Worm (Caenorhabditis elegans) whole organism, L4 larva: Measurements from ENCODE around the gene dod-17.

ENCODE experiments used
- F26F4.8 ChIP-seq: fragments of 200-800 bp; sonication (Bioruptor generic); conservative IDR thresholded peaks from 2 replicates; pipeline ENCODE4 v1.3.6; 2022; ENCODE audit warnings: missing genetic modification characterization, missing compliant biosample characterization
- F37D6.2 ChIP-seq: sonication (generic microtip); optimal IDR thresholded peaks from 2 replicates; lab custom pipeline; 2016; ENCODE audit warnings: mild to moderate bottlenecking, missing genetic modification characterization, missing compliant biosample characterization
- T20F7.1 ChIP-seq: fragments of 200-800 bp; sonication (Bioruptor generic); optimal IDR thresholded peaks from 2 replicates; lab custom pipeline; 2018; ENCODE audit warnings: mild to moderate bottlenecking, missing genetic modification characterization, missing compliant biosample characterization
- T26A8.4 ChIP-seq: fragments of 200-800 bp; sonication (Bioruptor generic); IDR thresholded peaks from 2 replicates; pipeline ENCODE4 v1.3.6; 2022; ENCODE audit warnings: missing genetic modification characterization, missing compliant biosample characterization
- ZK337.2 ChIP-seq: fragments of 200-800 bp; sonication (Bioruptor generic); IDR thresholded peaks from 2 replicates; pipeline ENCODE4 v1.3.6; 2022; ENCODE audit warnings: missing genetic modification reagents, missing genetic modification characterization, missing compliant biosample characterization
- ZK546.5 ChIP-seq, 2 experiments: sonication (generic microtip); optimal IDR thresholded peaks; 2 replicates each; lab custom pipeline; 2017; ENCODE audit warnings: missing biosample characterization in 2 of 2, missing genetic modification characterization in 2 of 2
- arid-1 ChIP-seq: fragments of 200-800 bp; sonication (Bioruptor generic); conservative IDR thresholded peaks from 2 replicates; pipeline ENCODE4 v1.3.6; 2022; ENCODE audit warnings: missing genetic modification reagents, missing genetic modification characterization, missing compliant biosample characterization
- attf-4 ChIP-seq: sonication (generic microtip); optimal IDR thresholded peaks from 3 replicates; lab custom pipeline; 2017; ENCODE audit warnings: missing biosample characterization, missing genetic modification characterization
- ceh-20 ChIP-seq: fragments of 200-800 bp; sonication (Bioruptor generic); IDR thresholded peaks from 2 replicates; pipeline ENCODE4 v1.3.6; 2022; ENCODE audit warnings: missing genetic modification reagents, missing genetic modification characterization, missing compliant biosample characterization
- ceh-62 ChIP-seq: sonication (generic microtip); optimal IDR thresholded peaks from 2 replicates; lab custom pipeline; 2017; ENCODE audit warnings: missing biosample characterization, missing genetic modification characterization
- cey-2 ChIP-seq: sonication (generic microtip); optimal IDR thresholded peaks from 3 replicates; lab custom pipeline; 2017; ENCODE audit warnings: missing genetic modification characterization, mild to moderate bottlenecking, missing compliant biosample characterization, antibody characterized with exemption, borderline replicate concordance; ENCODE audit not compliant: insufficient read depth
- ctbp-1 ChIP-seq: fragments of 200-800 bp; sonication (Bioruptor generic); IDR thresholded peaks from 2 replicates; pipeline ENCODE4 v1.3.6; 2022; ENCODE audit warnings: missing genetic modification reagents, missing genetic modification characterization, missing compliant biosample characterization
- daf-12 ChIP-seq: fragments of 150-350 bp; optimal IDR thresholded peaks from 2 replicates; lab custom pipeline; 2014; ENCODE audit warnings: missing biosample characterization, missing genetic modification reagents, missing genetic modification characterization
- daf-16 ChIP-seq, 3 experiments: sonication (generic microtip); optimal IDR thresholded peaks; 2 replicates each; lab custom pipeline; 2016 to 2017; ENCODE audit warnings: missing genetic modification characterization in 3 of 3, missing genetic modification reagents in 3 of 3, mild to moderate bottlenecking in 2 of 3, missing compliant biosample characterization in 2 of 3, missing biosample characterization in 1 of 3, moderate library complexity in 1 of 3
- daf-19 ChIP-seq: fragments of 200-800 bp; sonication (Bioruptor generic); conservative IDR thresholded peaks from 2 replicates; pipeline ENCODE4 v1.3.6; 2022; ENCODE audit warnings: missing genetic modification characterization, missing compliant biosample characterization
- daf-8 ChIP-seq: fragments of 200-800 bp; sonication (Bioruptor generic); IDR thresholded peaks from 2 replicates; pipeline ENCODE4 v1.3.6; 2022; ENCODE audit warnings: missing genetic modification characterization, missing compliant biosample characterization
- dmd-6 ChIP-seq: fragments of 200-800 bp; sonication (Bioruptor generic); IDR thresholded peaks from 2 replicates; pipeline ENCODE4 v1.3.6; 2022; ENCODE audit warnings: missing genetic modification reagents, missing genetic modification characterization, missing compliant biosample characterization
- dmd-8 ChIP-seq: fragments of 200-800 bp; sonication (Bioruptor generic); IDR thresholded peaks from 2 replicates; pipeline ENCODE4 v1.3.6; 2022; ENCODE audit warnings: missing genetic modification characterization, missing compliant biosample characterization
- dve-1 ChIP-seq: sonication (generic microtip); optimal IDR thresholded peaks from 2 replicates; lab custom pipeline; 2017; ENCODE audit warnings: antibody characterized with exemption, mild to moderate bottlenecking, missing genetic modification characterization, missing compliant biosample characterization; ENCODE audit not compliant: insufficient read depth
- egl-27 ChIP-seq: sonication (generic microtip); optimal IDR thresholded peaks from 3 replicates; lab custom pipeline; 2017; ENCODE audit warnings: missing biosample characterization, missing genetic modification reagents, missing genetic modification characterization
- gei-8 ChIP-seq: fragments of 200-800 bp; sonication (Bioruptor generic); optimal IDR thresholded peaks from 2 replicates; lab custom pipeline; 2018; ENCODE audit warnings: mild to moderate bottlenecking, missing genetic modification characterization, missing compliant biosample characterization
- hmg-1.1 ChIP-seq: fragments of 200-800 bp; sonication (Bioruptor generic); IDR thresholded peaks from 2 replicates; pipeline ENCODE4 v1.3.6; 2022; ENCODE audit warnings: missing genetic modification reagents, missing genetic modification characterization, missing compliant biosample characterization
- lin-1 ChIP-seq: fragments of 200-800 bp; sonication (Bioruptor generic); IDR thresholded peaks from 2 replicates; pipeline ENCODE4 v1.3.6; 2022; ENCODE audit warnings: missing genetic modification reagents, missing genetic modification characterization, missing compliant biosample characterization
- lin-39 ChIP-seq: fragments of 150-350 bp; optimal IDR thresholded peaks from 2 replicates; lab custom pipeline; 2014; ENCODE audit warnings: missing biosample characterization, missing genetic modification reagents, missing genetic modification characterization
- lsy-2 ChIP-seq, 2 experiments: fragments of 150-350 bp in 1 of 2; sonication (generic microtip) in 1 of 2; optimal IDR thresholded peaks; 2 replicates each; lab custom pipeline; 2014 to 2017; ENCODE audit warnings: missing biosample characterization in 2 of 2, missing genetic modification characterization in 2 of 2
- madf-5 ChIP-seq, 2 experiments: fragments of 200-800 bp; sonication (Bioruptor generic); IDR thresholded peaks; 2 replicates each; pipeline ENCODE4 v1.3.6; 2022; ENCODE audit warnings: missing compliant biosample characterization in 2 of 2, missing genetic modification characterization in 2 of 2
- madf-9 ChIP-seq: fragments of 200-800 bp; sonication (Bioruptor generic); conservative IDR thresholded peaks from 2 replicates; pipeline ENCODE4 v1.3.6; 2022; ENCODE audit warnings: missing genetic modification reagents, missing genetic modification characterization, missing compliant biosample characterization
- mdl-1 ChIP-seq, 2 experiments: fragments of 150-350 bp in 1 of 2; sonication (generic microtip) in 1 of 2; optimal IDR thresholded peaks; 2 replicates each; lab custom pipeline; 2014 to 2017; ENCODE audit warnings: missing biosample characterization in 2 of 2, missing genetic modification characterization in 2 of 2
- mdt-29 ChIP-seq: fragments of 200-800 bp; sonication (Bioruptor generic); IDR thresholded peaks from 2 replicates; pipeline ENCODE4 v1.3.6; 2022; ENCODE audit warnings: missing genetic modification reagents, missing genetic modification characterization, missing compliant biosample characterization
- mxl-2 ChIP-seq: fragments of 200-800 bp; sonication (Bioruptor generic); conservative IDR thresholded peaks from 2 replicates; pipeline ENCODE4 v1.3.6; 2022; ENCODE audit warnings: missing genetic modification reagents, missing genetic modification characterization, missing compliant biosample characterization
- mxl-3 ChIP-seq: fragments of 200-800 bp; sonication (Bioruptor generic); optimal IDR thresholded peaks from 2 replicates; lab custom pipeline; 2018; ENCODE audit warnings: mild to moderate bottlenecking, missing genetic modification characterization, missing compliant biosample characterization
- nhr-102 ChIP-seq: sonication (generic microtip); optimal IDR thresholded peaks from 2 replicates; lab custom pipeline; 2016; ENCODE audit warnings: mild to moderate bottlenecking, missing genetic modification characterization, moderate library complexity, missing compliant biosample characterization
- nhr-11 ChIP-seq: fragments of 150-350 bp; optimal IDR thresholded peaks from 2 replicates; lab custom pipeline; 2014; ENCODE audit warnings: missing biosample characterization, missing genetic modification characterization
- nhr-111 ChIP-seq: fragments of 200-800 bp; sonication (Bioruptor generic); optimal IDR thresholded peaks from 2 replicates; lab custom pipeline; 2018; ENCODE audit warnings: mild to moderate bottlenecking, missing genetic modification characterization, missing compliant biosample characterization
- nhr-25 ChIP-seq: sonication (generic microtip); optimal IDR thresholded peaks from 2 replicates; lab custom pipeline; 2017; ENCODE audit warnings: missing genetic modification characterization, mild to moderate bottlenecking, missing compliant biosample characterization, antibody characterized with exemption, moderate library complexity, borderline replicate concordance; ENCODE audit not compliant: insufficient read depth
- nhr-42 ChIP-seq: fragments of 200-800 bp; sonication (Bioruptor generic); IDR thresholded peaks from 2 replicates; pipeline ENCODE4 v1.3.6; 2022; ENCODE audit warnings: missing genetic modification characterization, missing compliant biosample characterization
- nhr-48 ChIP-seq: sonication (generic microtip); optimal IDR thresholded peaks from 2 replicates; lab custom pipeline; 2016; ENCODE audit warnings: mild to moderate bottlenecking, missing genetic modification characterization, missing compliant biosample characterization
- nhr-6 ChIP-seq: fragments of 150-350 bp; optimal IDR thresholded peaks from 2 replicates; lab custom pipeline; 2014; ENCODE audit warnings: missing biosample characterization, missing genetic modification characterization
- rbr-2 ChIP-seq: sonication (generic microtip); optimal IDR thresholded peaks from 2 replicates; lab custom pipeline; 2016; ENCODE audit warnings: missing genotype, missing genetic modification characterization, missing compliant biosample characterization
- saeg-2 ChIP-seq: fragments of 200-800 bp; sonication (Bioruptor generic); IDR thresholded peaks from 2 replicates; pipeline ENCODE4 v1.3.6; 2022; ENCODE audit warnings: missing genetic modification reagents, missing genetic modification characterization, missing compliant biosample characterization
- snpc-4 ChIP-seq: fragments of 150-350 bp; optimal IDR thresholded peaks from 2 replicates; lab custom pipeline; 2014; ENCODE audit warnings: missing biosample characterization, missing genetic modification characterization
- spr-1 ChIP-seq: sonication (generic microtip); optimal IDR thresholded peaks from 2 replicates; lab custom pipeline; 2016; ENCODE audit warnings: mild to moderate bottlenecking, missing genetic modification characterization, missing compliant biosample characterization
- spr-3 ChIP-seq: fragments of 200-800 bp; sonication (Bioruptor generic); optimal IDR thresholded peaks from 2 replicates; lab custom pipeline; 2018; ENCODE audit warnings: mild to moderate bottlenecking, missing genetic modification characterization, missing compliant biosample characterization
- tra-1 ChIP-seq: fragments of 200-800 bp; sonication (Bioruptor generic); IDR thresholded peaks from 2 replicates; pipeline ENCODE4 v1.3.6; 2022; ENCODE audit warnings: missing genetic modification reagents, missing genetic modification characterization, missing compliant biosample characterization
- unc-62 ChIP-seq, 3 experiments: fragments of 150-350 bp in 1 of 3; sonication (generic microtip); optimal IDR thresholded peaks in 2 of 3; peaks in 1 of 3; 1 replicate in 1 of 3; 2 replicates in 2 of 3; lab custom pipeline; 2014 to 2017; ENCODE audit warnings: missing biosample characterization in 3 of 3, missing genetic modification characterization in 3 of 3, missing genetic modification reagents in 3 of 3, missing genotype in 1 of 3
- zfp-2 ChIP-seq: sonication (generic microtip); optimal IDR thresholded peaks from 2 replicates; lab custom pipeline; 2016; ENCODE audit warnings: mild to moderate bottlenecking, missing genetic modification characterization, missing compliant biosample characterization
- ztf-7 ChIP-seq: fragments of 150-350 bp; optimal IDR thresholded peaks from 2 replicates; lab custom pipeline; 2014; ENCODE audit warnings: missing biosample characterization, missing genetic modification characterization

dod-17 gene

DNA sequence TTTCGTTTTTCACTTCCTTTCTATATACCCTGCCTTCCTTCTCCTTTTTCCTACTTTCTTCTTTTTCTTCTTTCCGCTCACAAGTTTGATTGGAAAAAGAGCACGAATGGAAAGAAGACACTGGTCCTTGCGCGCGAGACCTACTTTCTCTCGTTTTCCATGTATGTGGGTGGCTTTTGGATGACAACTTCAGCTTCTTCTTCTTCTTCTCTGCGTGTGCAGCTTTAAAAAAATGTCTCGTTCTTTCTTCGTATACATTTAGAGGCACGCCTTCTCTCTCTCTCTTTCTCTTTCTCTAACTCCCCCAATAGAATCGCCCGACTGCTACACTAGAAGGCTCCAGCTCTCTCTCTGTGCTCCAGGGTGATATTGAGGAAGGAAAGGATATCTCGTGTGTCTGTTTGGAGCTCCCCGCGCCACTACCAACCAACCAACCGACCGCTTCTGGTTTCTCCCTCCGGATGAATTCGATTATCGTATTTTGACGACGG lies 49.8 kb downstream of the dod-17 start (continued):
- TF ChIP-seq madf-9 (GFP tag; lab: Robert Waterston, UW) (no peak), F26F4.8 (GFP tag; lab: Robert Waterston, UW) (no peak), nhr-11 (tag; lab: Kevin White, UChicago) (no peak), ZK546.5 (tag; optimal IDR thresholded peaks at IDR 0.05; lab: Kevin White, UChicago) (no peak), ctbp-1 (GFP tag; lab: Robert Waterston, UW) (0 out of 2 replicates have a peak, but pooled peaks have one; percentile 33), mxl-3 (GFP tag; lab: Kevin White, UChicago) (no peak), F37D6.2 (tag; lab: Kevin White, UChicago) (peak; percentile 11), nhr-25 (tag; lab: Kevin White, UChicago) (no peak)

DNA sequence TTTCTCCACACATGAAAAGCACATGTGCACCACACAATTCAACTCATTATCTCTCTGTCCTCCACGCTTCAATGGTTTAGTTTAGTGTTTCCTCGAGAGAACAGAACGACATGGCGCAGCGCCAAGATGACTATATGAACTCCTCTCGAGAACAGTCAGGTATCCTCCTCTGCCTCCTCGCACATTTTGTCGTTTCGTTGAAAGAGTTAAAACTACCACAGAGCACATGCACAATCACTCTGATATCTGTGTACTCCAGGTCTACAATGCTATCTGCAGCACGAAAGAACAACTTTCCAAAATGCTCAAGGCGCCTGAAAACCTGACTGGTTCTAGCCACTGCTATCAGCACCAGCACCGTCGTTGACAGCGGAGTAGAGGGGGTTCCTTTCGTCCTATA lies 50.7 kb downstream of the dod-17 start:
- peak; percentile 28; the same call in 1 of the 2 replicates for TF ChIP-seq ceh-20
- TF ChIP-seq nhr-42 (GFP tag; lab: Robert Waterston, UW) = no peak
- no peak for TF ChIP-seq rbr-2 (tag; lab: Kevin White, UChicago)
- peak in 1 of 2 experiments; percentile 1 for TF ChIP-seq lsy-2 (tag; optimal IDR thresholded peaks at IDR 0.05; lab: Kevin White, UChicago)
- peak; percentile 72 for TF ChIP-seq dve-1 (tag; lab: Kevin White, UChicago)
- no peak for TF ChIP-seq tra-1
- peak; percentile 52 for TF ChIP-seq mxl-3 (GFP tag; lab: Kevin White, UChicago)
- TF ChIP-seq ZK337.2 (GFP tag; lab: Robert Waterston, UW) = no peak
- TF ChIP-seq daf-8 (GFP tag; lab: Robert Waterston, UW) = no peak
- no peak for TF ChIP-seq egl-27 (tag; lab: Kevin White, UChicago)
- TF ChIP-seq cey-2 (tag; lab: Kevin White, UChicago) = no peak
- peak; percentile 12 for TF ChIP-seq gei-8
- TF ChIP-seq mxl-2 (GFP tag; lab: Robert Waterston, UW) = peak; percentile 93
- TF ChIP-seq nhr-11 (tag; lab: Kevin White, UChicago) = no peak
- no peak for TF ChIP-seq T20F7.1 (GFP tag; lab: Kevin White, UChicago)
- no peak for TF ChIP-seq nhr-111
- no peak for TF ChIP-seq nhr-102
- TF ChIP-seq snpc-4 = no peak
- no peak for TF ChIP-seq attf-4
- peak; percentile 91 for TF ChIP-seq dmd-6 (GFP tag; lab: Robert Waterston, UW)
- TF ChIP-seq ceh-62 (tag; lab: Kevin White, UChicago) = no peak
- TF ChIP-seq madf-5 (GFP tag; IDR thresholded peaks at IDR 0.05; lab: Robert Waterston, UW) = no peak
- no peak for TF ChIP-seq mdt-29 (GFP tag; lab: Robert Waterston, UW)
- no peak for TF ChIP-seq spr-3
- TF ChIP-seq daf-19 (GFP tag; lab: Robert Waterston, UW) = no peak
- no peak for TF ChIP-seq arid-1 (GFP tag; lab: Robert Waterston, UW)
- TF ChIP-seq saeg-2 = no peak
- TF ChIP-seq dmd-8 (GFP tag; lab: Robert Waterston, UW) = no peak
- TF ChIP-seq spr-1 (tag; lab: Kevin White, UChicago) = no peak
- TF ChIP-seq hmg-1.1 (GFP tag; lab: Robert Waterston, UW) = 0 out of 2 replicates have a peak, but pooled peaks have one; percentile 17
- no peak; the same call in 1 of the 2 replicates for TF ChIP-seq T26A8.4 (GFP tag; lab: Robert Waterston, UW)
- no peak for TF ChIP-seq lin-1 (GFP tag; lab: Robert Waterston, UW)
- no peak for TF ChIP-seq zfp-2 (tag; lab: Kevin White, UChicago)
- no peak for TF ChIP-seq ztf-7
- TF ChIP-seq mdl-1 (tag; optimal IDR thresholded peaks at IDR 0.05; lab: Kevin White, UChicago) = no peak
- TF ChIP-seq unc-62 (GFP tag; optimal IDR thresholded peaks at IDR 0.05 in 1 of 2; lab: Kevin White, UChicago) = no peak
- no peak for TF ChIP-seq unc-62 (tag; optimal IDR thresholded peaks at IDR 0.05; lab: Kevin White, UChicago)
- no peak for TF ChIP-seq F37D6.2 (tag; lab: Kevin White, UChicago)
- TF ChIP-seq nhr-6 (tag; lab: Kevin White, UChicago) = no peak
- TF ChIP-seq nhr-48 (tag; lab: Kevin White, UChicago) = peak; percentile 95
- no peak for TF ChIP-seq daf-12
- TF ChIP-seq daf-16 (GFP tag; optimal IDR thresholded peaks at IDR 0.05; lab: Kevin White, UChicago) = no peak
- peak; percentile 87 for TF ChIP-seq daf-16 (tag; optimal IDR thresholded peaks at IDR 0.05; lab: Kevin White, UChicago)
- TF ChIP-seq lin-39 (tag; lab: Kevin White, UChicago) = no peak
